Fruit fly (Drosophila melanogaster) whole organism, embryonic: ENCODE results near the gene spn-B.

Experiments
- Atf-2 ChIP-seq: fragments of 200-800 bp; sonication (Bioruptor generic); optimal IDR thresholded peaks from 2 replicates; lab custom pipeline; 2016; ENCODE audit warnings: missing biosample characterization, missing genetic modification characterization
- Atf3 ChIP-seq: fragments of 200-800 bp; sonication (Bioruptor generic); optimal IDR thresholded peaks from 3 replicates; lab custom pipeline; 2016; ENCODE audit warnings: missing biosample characterization, missing genetic modification characterization
- CG1024 ChIP-seq: fragments of 200-800 bp; sonication (Bioruptor generic); IDR thresholded peaks from 2 replicates; pipeline ENCODE4 v1.3.6; 2022; ENCODE audit warnings: missing biosample characterization, missing genetic modification characterization
- CG14965 ChIP-seq: fragments of 200-800 bp; sonication (Bioruptor generic); optimal IDR thresholded peaks from 2 replicates; lab custom pipeline; 2016; ENCODE audit warnings: missing biosample characterization, missing genetic modification characterization, borderline replicate concordance
- CG5245 ChIP-seq: fragments of 200-800 bp; sonication (Bioruptor generic); optimal IDR thresholded peaks from 3 replicates; lab custom pipeline; 2016; ENCODE audit warnings: missing biosample characterization, missing genetic modification characterization
- CG8944 ChIP-seq: fragments of 200-800 bp; sonication (Bioruptor generic); optimal IDR thresholded peaks from 3 replicates; lab custom pipeline; 2016; ENCODE audit warnings: missing biosample characterization, missing genetic modification characterization
- Dp ChIP-seq: fragments of 200-800 bp; sonication (Bioruptor generic); optimal IDR thresholded peaks from 2 replicates; lab custom pipeline; 2018; ENCODE audit warnings: missing biosample characterization, mild to moderate bottlenecking, missing genetic modification characterization, moderate library complexity
- Meics ChIP-seq: fragments of 200-800 bp; sonication (Bioruptor generic); optimal IDR thresholded peaks from 2 replicates; lab custom pipeline; 2017; ENCODE audit warnings: missing biosample characterization, mild to moderate bottlenecking, missing genetic modification characterization
- ap ChIP-seq: fragments of 200-800 bp; sonication (Bioruptor generic); IDR thresholded peaks from 2 replicates; pipeline ENCODE4 v1.3.6; 2022; ENCODE audit warnings: missing biosample characterization, missing genetic modification characterization
- ato ChIP-seq: fragments of 200-800 bp; sonication (Bioruptor generic); IDR thresholded peaks from 2 replicates; pipeline ENCODE4 v1.3.6; 2022; ENCODE audit warnings: missing biosample characterization, missing genetic modification characterization; ENCODE audit not compliant: partially characterized antibody
- corto ChIP-seq: fragments of 200-800 bp; sonication (Bioruptor generic); optimal IDR thresholded peaks from 2 replicates; lab custom pipeline; 2016; ENCODE audit warnings: missing biosample characterization, mild to moderate bottlenecking, missing genetic modification characterization, moderate library complexity
- grau ChIP-seq: fragments of 200-800 bp; optimal IDR thresholded peaks from 3 replicates; lab custom pipeline; 2019; ENCODE audit warnings: missing biosample characterization, mild to moderate bottlenecking, missing genetic modification characterization, moderate library complexity
- pros ChIP-seq: fragments of 200-800 bp; sonication (Bioruptor generic); optimal IDR thresholded peaks from 3 replicates; lab custom pipeline; 2019; ENCODE audit warnings: missing biosample characterization, mild to moderate bottlenecking, missing genetic modification characterization, moderate library complexity
- zf30C ChIP-seq: fragments of 200-800 bp; sonication (Bioruptor generic); optimal IDR thresholded peaks from 3 replicates; lab custom pipeline; 2018; ENCODE audit warnings: missing biosample characterization, mild to moderate bottlenecking, missing genetic modification characterization

DNA sequence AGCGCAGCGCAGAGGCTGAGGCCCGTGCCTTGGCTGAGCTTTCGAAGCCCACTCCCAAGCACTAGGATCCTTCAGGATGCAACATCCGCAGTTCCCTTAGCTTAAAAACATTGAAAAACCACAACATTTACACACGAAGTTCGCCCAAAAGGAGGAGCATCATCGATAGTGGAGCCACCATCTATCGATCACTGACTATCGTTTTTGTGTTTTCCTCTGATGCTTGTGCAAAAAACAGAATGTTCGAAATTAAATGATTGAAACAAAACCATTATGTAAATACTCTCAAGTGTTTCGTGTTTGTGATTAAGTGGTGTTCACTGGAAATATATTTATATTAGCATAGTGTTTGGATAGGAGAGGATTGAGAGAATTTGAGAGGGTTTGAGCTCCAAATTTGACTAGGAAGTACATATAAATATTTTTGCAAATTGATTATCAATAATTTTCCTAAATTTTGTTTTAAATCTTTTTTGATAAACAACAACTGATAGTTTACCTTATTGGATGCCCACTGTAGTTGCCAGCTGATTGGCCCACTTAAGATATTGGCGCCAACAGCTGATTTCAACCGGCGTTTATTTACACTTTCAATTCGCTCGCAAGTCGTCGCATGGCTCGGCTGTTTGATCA is at the start of gene spn-B:
- TF ChIP-seq corto (GFP tag; lab: Kevin White, UChicago), result peak; percentile 11
- peak; percentile 81 for TF ChIP-seq Meics (GFP tag; lab: Kevin White, UChicago)
- TF ChIP-seq Atf3 (GFP tag; lab: Kevin White, UChicago), result no peak
- no peak for TF ChIP-seq CG8944 (GFP tag; lab: Kevin White, UChicago)
- peak; percentile 20; the same call in 1 of the 2 replicates for TF ChIP-seq ap (GFP tag; lab: Robert Waterston, UW)
- TF ChIP-seq grau (tag; lab: Kevin White, UChicago), result peak; percentile 98
- TF ChIP-seq pros (GFP tag; lab: Kevin White, UChicago), result peak; percentile 51
- peak; percentile 56 for TF ChIP-seq Atf-2 (GFP tag; lab: Kevin White, UChicago)
- TF ChIP-seq Dp, result peak; percentile 50
- TF ChIP-seq ato (GFP tag; lab: Robert Waterston, UW), result no peak
- TF ChIP-seq CG1024, result peak; percentile 57; the same call in 1 of the 2 replicates
- TF ChIP-seq zf30C (GFP tag; lab: Kevin White, UChicago), result no peak
- TF ChIP-seq CG14965 (GFP tag; lab: Kevin White, UChicago), result no peak
- TF ChIP-seq CG5245 (GFP tag; lab: Kevin White, UChicago), result peak; percentile 25
